Worm (Caenorhabditis elegans) whole organism, late embryonic: Measurements from ENCODE around the gene Y49E10.30.

Source experiments
- C38D4.7 ChIP-seq: fragments of 200-800 bp; sonication (Bioruptor generic); optimal IDR thresholded peaks from 2 replicates; lab custom pipeline; 2018; ENCODE audit warnings: mild to moderate bottlenecking, missing genetic modification characterization, moderate library complexity, missing compliant biosample characterization
- ama-1 ChIP-seq: fragments of 150-350 bp; optimal IDR thresholded peaks from 2 replicates; lab custom pipeline; 2014
- ceh-22 ChIP-seq: sonication (generic microtip); optimal IDR thresholded peaks from 2 replicates; lab custom pipeline; 2017; ENCODE audit warnings: missing biosample characterization, missing genetic modification characterization
- ceh-24 ChIP-seq: sonication (generic microtip); optimal IDR thresholded peaks from 2 replicates; lab custom pipeline; 2016; ENCODE audit warnings: mild to moderate bottlenecking, missing genetic modification characterization, missing compliant biosample characterization
- ets-4 ChIP-seq: sonication (generic microtip); optimal IDR thresholded peaks from 2 replicates; lab custom pipeline; 2016; ENCODE audit warnings: missing genetic modification characterization, missing compliant biosample characterization
- hlh-15 ChIP-seq: sonication (generic microtip); optimal IDR thresholded peaks from 2 replicates; lab custom pipeline; 2016; ENCODE audit warnings: missing genetic modification characterization, missing compliant biosample characterization
- hlh-6 ChIP-seq: sonication (generic microtip); optimal IDR thresholded peaks from 2 replicates; lab custom pipeline; 2016; ENCODE audit warnings: missing genotype, missing genetic modification characterization, missing compliant biosample characterization
- lim-6 ChIP-seq: sonication (generic microtip); optimal IDR thresholded peaks from 2 replicates; lab custom pipeline; 2016; ENCODE audit warnings: missing genetic modification characterization, missing compliant biosample characterization
- nhr-11 ChIP-seq: fragments of 150-350 bp; optimal IDR thresholded peaks from 2 replicates; lab custom pipeline; 2014; ENCODE audit warnings: missing biosample characterization, missing genetic modification characterization
- pqm-1 ChIP-seq: sonication (generic microtip); optimal IDR thresholded peaks from 2 replicates; lab custom pipeline; 2016; ENCODE audit warnings: missing genetic modification characterization, missing compliant biosample characterization

- TF ChIP-seq ceh-24 (tag; lab: Kevin White, UChicago) (no peak), ets-4 (tag; lab: Kevin White, UChicago) (no peak), hlh-15 (tag; lab: Kevin White, UChicago) (no peak), pqm-1 (tag; lab: Kevin White, UChicago) (no peak), hlh-6 (no peak), ceh-22 (no peak), nhr-11 (no peak), ama-1 (lab: Kevin White, UChicago) (no peak), C38D4.7 (GFP tag; lab: Kevin White, UChicago) (no peak), lim-6 (tag; lab: Kevin White, UChicago) (no peak)
Measured at ce11 chrIII:12359265-12359664, 27.4 kb upstream of the Y49E10.30 start, which contains the start of gene Y75B8A.34.
